Fruit fly (Drosophila melanogaster) whole organism, pupa: Measurements from ENCODE around the gene NijA.

Experiments
- CG10348 ChIP-seq: fragments of 200-800 bp; sonication (Bioruptor generic); IDR thresholded peaks from 2 replicates; pipeline ENCODE4 v1.3.6; 2022; ENCODE audit warnings: missing biosample characterization, missing genetic modification characterization
- CG13204 ChIP-seq: fragments of 200-800 bp; sonication (Bioruptor generic); optimal IDR thresholded peaks from 2 replicates; lab custom pipeline; 2018; ENCODE audit warnings: missing biosample characterization, mild to moderate bottlenecking, missing genetic modification characterization, moderate library complexity
- CG14655 ChIP-seq: fragments of 200-800 bp; sonication (Bioruptor generic); optimal IDR thresholded peaks from 3 replicates; lab custom pipeline; 2017; ENCODE audit warnings: mild to moderate bottlenecking, missing biosample characterization, missing genetic modification reagents, missing genetic modification characterization
- CG4496 ChIP-seq: fragments of 200-800 bp; sonication (Bioruptor generic); IDR thresholded peaks from 3 replicates; pipeline ENCODE4 v1.3.6; 2022; ENCODE audit warnings: missing biosample characterization, missing genetic modification characterization
- CG8159 ChIP-seq: fragments of 200-800 bp; sonication (Bioruptor generic); optimal IDR thresholded peaks from 3 replicates; lab custom pipeline; 2018; ENCODE audit warnings: missing biosample characterization, mild to moderate bottlenecking, missing genetic modification characterization, moderate library complexity
- CG8301 ChIP-seq: fragments of 200-800 bp; sonication (Bioruptor generic); optimal IDR thresholded peaks from 2 replicates; lab custom pipeline; 2018; ENCODE audit warnings: missing biosample characterization, mild to moderate bottlenecking, missing genetic modification characterization
- D1 ChIP-seq: fragments of 200-800 bp; sonication (Bioruptor generic); optimal IDR thresholded peaks from 2 replicates; lab custom pipeline; 2018; ENCODE audit warnings: missing biosample characterization, mild to moderate bottlenecking, missing genetic modification characterization, moderate library complexity
- EcR ChIP-seq: fragments of 200-800 bp; sonication (Bioruptor generic); optimal IDR thresholded peaks from 3 replicates; lab custom pipeline; 2019; ENCODE audit warnings: missing biosample characterization, missing genetic modification characterization, mild to moderate bottlenecking, moderate library complexity, missing genetic modification reagents
- Pif1A ChIP-seq: fragments of 200-800 bp; sonication (Bioruptor generic); optimal IDR thresholded peaks from 3 replicates; lab custom pipeline; 2016; ENCODE audit warnings: missing biosample characterization, missing genetic modification characterization
- fd96Ca ChIP-seq: fragments of 200-800 bp; sonication (Bioruptor generic); IDR thresholded peaks from 3 replicates; pipeline ENCODE4 v1.3.6; 2022; ENCODE audit warnings: missing biosample characterization, missing genetic modification characterization

dm6 chr3L:10683899-10684340 lies 12.8 kb downstream of the NijA start:
- TF ChIP-seq CG14655 (GFP tag; lab: Kevin White, UChicago), result no peak
- no peak for TF ChIP-seq EcR (GFP tag; lab: Kevin White, UChicago)
- TF ChIP-seq CG13204, result no peak
- peak; percentile 87 for TF ChIP-seq CG8301 (tag; lab: Kevin White, UChicago)
- peak; percentile 68 for TF ChIP-seq CG8159
- peak; percentile 46 for TF ChIP-seq D1 (tag; lab: Kevin White, UChicago)
- TF ChIP-seq CG4496 (GFP tag; lab: Robert Waterston, UW), result peak; percentile 86
- peak; percentile 73 for TF ChIP-seq CG10348 (GFP tag; lab: Robert Waterston, UW)
- TF ChIP-seq Pif1A (GFP tag; lab: Kevin White, UChicago), result peak; percentile 85
- peak; percentile 86 for TF ChIP-seq fd96Ca
